Fruit fly (Drosophila melanogaster): ENCODE data around the gene SpdS.
A peak's percentile ranks its signal among the peaks of the same experiment; 100 is the strongest.

The SpdS gene

dm6 chr3R:9646104-9646707, 14.8 kb downstream of the SpdS start, which contains the start of gene Fst:
Fst (minus strand) TSS chr3R:9646154.
- TF ChIP-seq Ets98B (GFP tag; IDR thresholded peaks at IDR 0.05) (no peak), D1 (tag; optimal IDR thresholded peaks at IDR 0.05) (no peak), CG8301 (tag; optimal IDR thresholded peaks at IDR 0.05) (no peak), fd96Ca (GFP tag; IDR thresholded peaks at IDR 0.05) (no peak), CG9948 (tag; optimal IDR thresholded peaks at IDR 0.05) (no peak), CG10348 (GFP tag; IDR thresholded peaks at IDR 0.05) (no peak), CG4496 (GFP tag; IDR thresholded peaks at IDR 0.05) (no peak), CG17806 (tag; optimal IDR thresholded peaks at IDR 0.05) (no peak), CG14655 (GFP tag; optimal IDR thresholded peaks at IDR 0.05) (no peak), CG13204 (GFP tag; optimal IDR thresholded peaks at IDR 0.05) (no peak), gl (tag; optimal IDR thresholded peaks at IDR 0.05) (no peak)

dm6 chr3R:9665405-9665804, 34.0 kb downstream of the SpdS start:
- TF ChIP-seq CG9948 (tag; optimal IDR thresholded peaks at IDR 0.05) (no peak), EcR (GFP tag; optimal IDR thresholded peaks at IDR 0.05) (no peak), CG4496 (GFP tag; IDR thresholded peaks at IDR 0.05) (no peak), gl (tag; optimal IDR thresholded peaks at IDR 0.05) (no peak), rn (GFP tag; IDR thresholded peaks at IDR 0.05) (no peak), CG14655 (GFP tag; optimal IDR thresholded peaks at IDR 0.05) (no peak), Pif1A (GFP tag; optimal IDR thresholded peaks at IDR 0.05) (no peak), CG8301 (tag; optimal IDR thresholded peaks at IDR 0.05) (no peak), CG32121 (GFP tag; IDR thresholded peaks at IDR 0.05) (no peak), Ets98B (GFP tag; IDR thresholded peaks at IDR 0.05) (no peak), CG34367 (tag; optimal IDR thresholded peaks at IDR 0.05) (no peak), CG10348 (GFP tag; IDR thresholded peaks at IDR 0.05) (no peak)

dm6 chr3R:9673207-9673606, 41.8 kb downstream of the SpdS start:
- TF ChIP-seq gl (tag; optimal IDR thresholded peaks at IDR 0.05) (no peak), CG9948 (tag; optimal IDR thresholded peaks at IDR 0.05) (no peak), D1 (tag; optimal IDR thresholded peaks at IDR 0.05) (no peak), CG15710 (tag; optimal IDR thresholded peaks at IDR 0.05) (no peak), Pif1B (GFP tag; optimal IDR thresholded peaks at IDR 0.05) (no peak), Pif1A (GFP tag; optimal IDR thresholded peaks at IDR 0.05) (no peak), CG17806 (tag; optimal IDR thresholded peaks at IDR 0.05) (no peak), EcR (GFP tag; optimal IDR thresholded peaks at IDR 0.05) (no peak), Snoo (tag; optimal IDR thresholded peaks at IDR 0.05) (no peak), CG32121 (GFP tag; IDR thresholded peaks at IDR 0.05) (no peak), fd96Ca (GFP tag; IDR thresholded peaks at IDR 0.05) (no peak), CG14655 (GFP tag; optimal IDR thresholded peaks at IDR 0.05) (no peak), CG4496 (GFP tag; IDR thresholded peaks at IDR 0.05) (no peak), CG34367 (tag; optimal IDR thresholded peaks at IDR 0.05) (no peak), CG8159 (tag; optimal IDR thresholded peaks at IDR 0.05) (no peak), rn (GFP tag; IDR thresholded peaks at IDR 0.05) (no peak), CG10348 (GFP tag; IDR thresholded peaks at IDR 0.05) (no peak), CG13204 (GFP tag; optimal IDR thresholded peaks at IDR 0.05) (no peak), Ets98B (GFP tag; IDR thresholded peaks at IDR 0.05) (no peak)

dm6 chr3R:9674196-9674693, 42.8 kb downstream of the SpdS start, which contains the start of gene Dhc1:
Dhc1 (minus strand) TSS chr3R:9674643.
- no peak for TF ChIP-seq CG8159 (tag; optimal IDR thresholded peaks at IDR 0.05)
- TF ChIP-seq CG4496 (GFP tag; IDR thresholded peaks at IDR 0.05): no peak
- TF ChIP-seq EcR (GFP tag; optimal IDR thresholded peaks at IDR 0.05): no peak
- TF ChIP-seq Snoo (tag; optimal IDR thresholded peaks at IDR 0.05): no peak
- TF ChIP-seq CG32121 (GFP tag; IDR thresholded peaks at IDR 0.05): no peak
- no peak for TF ChIP-seq CG15710 (tag; optimal IDR thresholded peaks at IDR 0.05)
- TF ChIP-seq Pif1A (GFP tag; optimal IDR thresholded peaks at IDR 0.05): no peak
- no peak for TF ChIP-seq CG34367 (tag; optimal IDR thresholded peaks at IDR 0.05)
- no peak for TF ChIP-seq gl (tag; optimal IDR thresholded peaks at IDR 0.05)
- no peak for TF ChIP-seq D1 (tag; optimal IDR thresholded peaks at IDR 0.05)
- no peak for TF ChIP-seq rn (GFP tag; IDR thresholded peaks at IDR 0.05)
- no peak for TF ChIP-seq CG10348 (GFP tag; IDR thresholded peaks at IDR 0.05)
- TF ChIP-seq CG14655 (GFP tag; optimal IDR thresholded peaks at IDR 0.05): no peak
- TF ChIP-seq Ets98B (GFP tag; IDR thresholded peaks at IDR 0.05): no peak
- TF ChIP-seq CG17806 (tag; optimal IDR thresholded peaks at IDR 0.05): no peak

- TF ChIP-seq EcR (GFP tag; optimal IDR thresholded peaks at IDR 0.05): no peak
- TF ChIP-seq CG12605 (GFP tag; IDR thresholded peaks at IDR 0.05): peak; percentile 41; the same call in 1 of the 2 replicates
- no peak for TF ChIP-seq Pif1A (GFP tag; optimal IDR thresholded peaks at IDR 0.05)
These were observed 43.6 kb downstream of the SpdS start, which contains the start of gene Nepl12 for dm6 chr3R:9674968-9675573. Nepl12 (plus strand) TSS chr3R:9675523.

dm6 chr3R:9677734-9678341, 46.4 kb downstream of the SpdS start, which contains the start of gene p23:
p23 (plus strand) TSS chr3R:9677927.
- TF ChIP-seq CG17806 (tag; optimal IDR thresholded peaks at IDR 0.05): no peak
- TF ChIP-seq CG8159 (tag; optimal IDR thresholded peaks at IDR 0.05): no peak
- no peak for TF ChIP-seq CG15710 (tag; optimal IDR thresholded peaks at IDR 0.05)
- TF ChIP-seq Pif1B (GFP tag; optimal IDR thresholded peaks at IDR 0.05): no peak
- TF ChIP-seq Ets98B (GFP tag; IDR thresholded peaks at IDR 0.05): no peak
- TF ChIP-seq Pif1A (GFP tag; optimal IDR thresholded peaks at IDR 0.05): no peak
- no peak for TF ChIP-seq CG12605 (GFP tag; IDR thresholded peaks at IDR 0.05)
- no peak for TF ChIP-seq CG14655 (GFP tag; optimal IDR thresholded peaks at IDR 0.05)
- TF ChIP-seq gl (tag; optimal IDR thresholded peaks at IDR 0.05): no peak
- TF ChIP-seq rn (GFP tag; IDR thresholded peaks at IDR 0.05): no peak
- TF ChIP-seq CG32121 (GFP tag; IDR thresholded peaks at IDR 0.05): no peak
- no peak for TF ChIP-seq CG4496 (GFP tag; IDR thresholded peaks at IDR 0.05)
- TF ChIP-seq CG13204 (GFP tag; optimal IDR thresholded peaks at IDR 0.05): no peak
- no peak for TF ChIP-seq CG8301 (tag; optimal IDR thresholded peaks at IDR 0.05)
- no peak for TF ChIP-seq EcR (GFP tag; optimal IDR thresholded peaks at IDR 0.05)
- no peak for TF ChIP-seq D1 (tag; optimal IDR thresholded peaks at IDR 0.05)
- TF ChIP-seq CG34367 (tag; optimal IDR thresholded peaks at IDR 0.05): no peak
- TF ChIP-seq CG9948 (tag; optimal IDR thresholded peaks at IDR 0.05): no peak
